Fruit fly (Drosophila melanogaster): ENCODE measurements around the gene sip2.

The sip2 gene

DNA sequence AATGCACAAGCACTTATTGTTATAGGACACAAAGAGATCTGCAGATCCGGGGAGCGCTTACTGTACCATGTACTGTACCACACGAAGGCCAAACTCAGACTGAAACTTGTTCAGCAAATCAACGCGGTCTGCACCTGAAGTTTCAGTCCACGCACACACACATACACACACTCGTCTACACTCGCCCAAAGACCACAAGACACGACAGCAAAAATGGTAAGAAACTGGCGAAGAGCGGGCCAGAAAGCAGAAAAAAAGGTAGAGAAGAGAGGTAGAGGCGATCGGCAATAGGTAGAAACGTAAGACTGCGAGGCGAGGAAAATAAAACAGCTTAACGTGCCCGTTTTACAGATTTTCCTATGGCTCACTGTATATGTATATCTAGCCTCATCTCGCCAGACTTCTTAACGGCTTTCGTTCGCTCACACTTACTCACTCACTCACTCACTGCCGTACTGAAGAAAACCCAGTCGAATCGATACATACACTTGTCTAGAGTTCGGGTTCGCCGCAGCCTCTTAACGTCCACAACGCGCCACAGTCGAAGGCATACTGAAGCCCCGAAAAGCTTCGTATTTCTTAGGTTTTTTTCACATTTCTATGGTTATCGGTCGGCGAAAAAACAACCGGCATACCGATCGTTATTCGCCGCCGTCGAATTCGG lies 46.1 kb upstream of the sip2 start, which contains the start of gene uif (continued):
- peak; percentile 60 for TF ChIP-seq Med (GFP tag)
- TF ChIP-seq cato (GFP tag; optimal IDR thresholded peaks at IDR 0.05; ENCODE audit: borderline replicate concordance) = no peak
- TF ChIP-seq vnd (GFP tag; IDR thresholded peaks at IDR 0.05; ENCODE audit: partially characterized antibody) = no peak
- peak; percentile 32; the same call in 1 of the 2 replicates for TF ChIP-seq CG32772 (GFP tag; IDR thresholded peaks at IDR 0.05)
- TF ChIP-seq CG12769 (tag; optimal IDR thresholded peaks at IDR 0.05) = peak; percentile 91
- TF ChIP-seq Blimp-1 (GFP tag; optimal IDR thresholded peaks at IDR 0.05) = peak; percentile 26
- no peak for TF ChIP-seq slbo (GFP tag; IDR thresholded peaks at IDR 0.05)
- TF ChIP-seq Dll (GFP tag; IDR thresholded peaks at IDR 0.05; ENCODE audit: partially characterized antibody) = 0 out of 4 replicates have a peak, but pooled peaks have one; percentile 29
- TF ChIP-seq wek (GFP tag; optimal IDR thresholded peaks at IDR 0.05) = no peak
- peak; percentile 45; the same call in 1 of the 2 replicates for TF ChIP-seq onecut (GFP tag; IDR thresholded peaks at IDR 0.05)
- TF ChIP-seq CG18599 (GFP tag; optimal IDR thresholded peaks at IDR 0.05) = no peak
- TF ChIP-seq CG10543 (GFP tag; optimal IDR thresholded peaks at IDR 0.05) = peak; percentile 57
- TF ChIP-seq CG3995 (GFP tag; optimal IDR thresholded peaks at IDR 0.05) = no peak
- no peak for TF ChIP-seq CG6175 (GFP tag; IDR thresholded peaks at IDR 0.05)
- TF ChIP-seq pnt (GFP tag; optimal IDR thresholded peaks at IDR 0.05) = no peak
- no peak for TF ChIP-seq BEAF-32 (GFP tag; optimal IDR thresholded peaks at IDR 0.05)
- no peak for TF ChIP-seq CG2712 (tag; optimal IDR thresholded peaks at IDR 0.05)
- TF ChIP-seq Deaf1 (tag; optimal IDR thresholded peaks at IDR 0.05) = peak; percentile 94
- TF ChIP-seq chif (GFP tag; optimal IDR thresholded peaks at IDR 0.05) = no peak
- no peak for TF ChIP-seq mld (GFP tag; IDR thresholded peaks at IDR 0.05; ENCODE audit: partially characterized antibody)
- TF ChIP-seq CG8281 (tag; optimal IDR thresholded peaks at IDR 0.05) = no peak
- TF ChIP-seq CG17359 (tag; optimal IDR thresholded peaks at IDR 0.05) = no peak
- TF ChIP-seq dati (GFP tag; IDR thresholded peaks at IDR 0.05) = no peak
- no peak for TF ChIP-seq gce (GFP tag; IDR thresholded peaks at IDR 0.05)
- 0 out of 3 replicates have a peak, but pooled peaks have one; percentile 16 for TF ChIP-seq z (GFP tag; IDR thresholded peaks at IDR 0.05)
- no peak for TF ChIP-seq pfk (GFP tag; optimal IDR thresholded peaks at IDR 0.05)
- no peak for TF ChIP-seq ci (GFP tag; IDR thresholded peaks at IDR 0.05)
- no peak for TF ChIP-seq CTCF (GFP tag; optimal IDR thresholded peaks at IDR 0.05)
- no peak for TF ChIP-seq Awh (GFP tag; IDR thresholded peaks at IDR 0.05)
- no peak for TF ChIP-seq CG43689 (GFP tag; IDR thresholded peaks at IDR 0.05)
- no peak for TF ChIP-seq sim (GFP tag; IDR thresholded peaks at IDR 0.05)
- TF ChIP-seq ash1 (GFP tag; optimal IDR thresholded peaks at IDR 0.05) = no peak
- no peak for TF ChIP-seq Max (GFP tag; optimal IDR thresholded peaks at IDR 0.05)
- TF ChIP-seq Drgx (GFP tag; IDR thresholded peaks at IDR 0.05) = peak; percentile 20; the same call in 1 of the 2 replicates
- TF ChIP-seq danr (GFP tag; IDR thresholded peaks at IDR 0.05) = no peak
- TF ChIP-seq cad (GFP tag; optimal IDR thresholded peaks at IDR 0.05) = no peak
- no peak for TF ChIP-seq Scr (GFP tag; IDR thresholded peaks at IDR 0.05; ENCODE audit: partially characterized antibody)
- peak; percentile 49 for TF ChIP-seq Elba2 (GFP tag; optimal IDR thresholded peaks at IDR 0.05)
- TF ChIP-seq kni (GFP tag; optimal IDR thresholded peaks at IDR 0.05) = peak; percentile 95
- TF ChIP-seq CG11695 (GFP tag; IDR thresholded peaks at IDR 0.05) = no peak
- TF ChIP-seq CG11085 (GFP tag; IDR thresholded peaks at IDR 0.05) = no peak
- TF ChIP-seq fd3F (GFP tag; optimal IDR thresholded peaks at IDR 0.05) = no peak
- TF ChIP-seq sd (tag; optimal IDR thresholded peaks at IDR 0.05) = peak; percentile 73
- peak; percentile 79 for TF ChIP-seq sqz (GFP tag; optimal IDR thresholded peaks at IDR 0.05)
- no peak for TF ChIP-seq TFAM (GFP tag; optimal IDR thresholded peaks at IDR 0.05)
- no peak for TF ChIP-seq CG16815 (GFP tag; optimal IDR thresholded peaks at IDR 0.05)
- TF ChIP-seq CG7271 (tag; optimal IDR thresholded peaks at IDR 0.05) = no peak
- no peak for TF ChIP-seq ranshi (GFP tag; IDR thresholded peaks at IDR 0.05)
- no peak for TF ChIP-seq CG11247 (GFP tag; IDR thresholded peaks at IDR 0.05)
- TF ChIP-seq CG2199 (GFP tag; IDR thresholded peaks at IDR 0.05) = 0 out of 3 replicates have a peak, but pooled peaks have one; percentile 6

All from whole organism, embryonic.